Fruit fly (Drosophila melanogaster) whole organism, prepupa: ENCODE results near the gene Cyp308a1.

Source experiments
- CG1621 ChIP-seq: fragments of 200-800 bp; sonication (Bioruptor generic); optimal IDR thresholded peaks from 3 replicates; lab custom pipeline; 2018; ENCODE audit warnings: missing biosample characterization, mild to moderate bottlenecking, missing genetic modification characterization
- CG8119 ChIP-seq: fragments of 200-800 bp; sonication (Bioruptor generic); IDR thresholded peaks from 3 replicates; pipeline ENCODE4 v1.3.6; 2022; ENCODE audit warnings: missing biosample characterization, missing genetic modification characterization
- CG9139 ChIP-seq: fragments of 200-800 bp; sonication (Bioruptor generic); optimal IDR thresholded peaks from 3 replicates; lab custom pipeline; 2017; ENCODE audit warnings: missing biosample characterization, mild to moderate bottlenecking, missing genetic modification characterization
- Eip93F ChIP-seq: fragments of 200-800 bp; sonication (Bioruptor generic); optimal IDR thresholded peaks from 2 replicates; lab custom pipeline; 2016; ENCODE audit warnings: missing biosample characterization, mild to moderate bottlenecking, missing genetic modification characterization
- Ets21C ChIP-seq: fragments of 200-800 bp; sonication (Bioruptor generic); optimal IDR thresholded peaks from 3 replicates; lab custom pipeline; 2016; ENCODE audit warnings: missing biosample characterization, missing genetic modification characterization
- Hr38 ChIP-seq: sonication (Bioruptor generic); optimal IDR thresholded peaks from 2 replicates; lab custom pipeline; 2016; ENCODE audit warnings: missing biosample characterization, missing genetic modification characterization
- Smox ChIP-seq: fragments of 200-800 bp; sonication (Bioruptor generic); optimal IDR thresholded peaks from 3 replicates; lab custom pipeline; 2016; ENCODE audit warnings: missing biosample characterization, missing genetic modification characterization
- acj6 ChIP-seq: fragments of 200-800 bp; sonication (Bioruptor generic); optimal IDR thresholded peaks from 3 replicates; lab custom pipeline; 2016; ENCODE audit warnings: missing biosample characterization, missing genetic modification characterization
- dac ChIP-seq: fragments of 200-800 bp; sonication (Bioruptor generic); optimal IDR thresholded peaks from 2 replicates; lab custom pipeline; 2017; ENCODE audit warnings: missing biosample characterization, mild to moderate bottlenecking, missing genetic modification characterization
- ss ChIP-seq, 2 experiments: fragments of 200-800 bp; sonication (Bioruptor generic); optimal IDR thresholded peaks; 2 replicates in 1 of 2; 3 replicates in 1 of 2; lab custom pipeline; 2017 to 2018; ENCODE audit warnings: mild to moderate bottlenecking in 2 of 2, missing biosample characterization in 2 of 2, missing genetic modification characterization in 2 of 2, moderate library complexity in 1 of 2

dm6 chrX:18671545-18672174, 38.0 kb upstream of the Cyp308a1 start:
- TF ChIP-seq dac (GFP tag; lab: Kevin White, UChicago) (no peak), ss (GFP tag; optimal IDR thresholded peaks at IDR 0.05; lab: Kevin White, UChicago) (no peak), CG8119 (GFP tag; lab: Robert Waterston, UW) (no peak), Smox (no peak), CG9139 (GFP tag; lab: Kevin White, UChicago) (no peak), Ets21C (GFP tag; lab: Kevin White, UChicago) (no peak), CG1621 (tag; lab: Kevin White, UChicago) (no peak), acj6 (GFP tag; lab: Kevin White, UChicago) (no peak), Eip93F (GFP tag; lab: Kevin White, UChicago) (no peak), Hr38 (GFP tag; lab: Kevin White, UChicago) (no peak)
